Worm (Caenorhabditis elegans) whole organism, late embryonic: ENCODE data around the gene dhhc-13.

Experiments used
- F13H6.1 ChIP-seq: sonication (generic microtip); optimal IDR thresholded peaks from 2 replicates; lab custom pipeline; 2016; ENCODE audit warnings: missing genetic modification characterization, missing compliant biosample characterization
- T23F11.4 ChIP-seq: fragments of 200-800 bp; sonication (Bioruptor generic); optimal IDR thresholded peaks from 2 replicates; lab custom pipeline; 2018; ENCODE audit warnings: mild to moderate bottlenecking, missing genetic modification characterization, missing compliant biosample characterization
- ama-1 ChIP-seq: fragments of 150-350 bp; optimal IDR thresholded peaks from 2 replicates; lab custom pipeline; 2014
- ceh-14 ChIP-seq: sonication (generic microtip); optimal IDR thresholded peaks from 2 replicates; lab custom pipeline; 2016; ENCODE audit warnings: missing genotype, missing genetic modification characterization, missing compliant biosample characterization
- ceh-18 ChIP-seq: sonication (generic microtip); optimal IDR thresholded peaks from 2 replicates; lab custom pipeline; 2016; ENCODE audit warnings: missing genetic modification characterization, missing compliant biosample characterization
- ceh-24 ChIP-seq: sonication (generic microtip); optimal IDR thresholded peaks from 2 replicates; lab custom pipeline; 2016; ENCODE audit warnings: mild to moderate bottlenecking, missing genetic modification characterization, missing compliant biosample characterization
- ceh-30 ChIP-seq: fragments of 150-350 bp; optimal IDR thresholded peaks from 2 replicates; lab custom pipeline; 2014; ENCODE audit warnings: missing biosample characterization, missing genetic modification characterization
- ceh-34 ChIP-seq: sonication (generic microtip); optimal IDR thresholded peaks from 2 replicates; lab custom pipeline; 2016; ENCODE audit warnings: mild to moderate bottlenecking, missing genetic modification characterization, missing compliant biosample characterization
- ceh-45 ChIP-seq: fragments of 200-800 bp; sonication (Bioruptor generic); IDR thresholded peaks from 2 replicates; pipeline ENCODE4 v1.3.6; 2022; ENCODE audit warnings: missing genetic modification reagents, missing genetic modification characterization, missing compliant biosample characterization
- ceh-9 ChIP-seq: sonication (generic microtip); optimal IDR thresholded peaks from 2 replicates; lab custom pipeline; 2016; ENCODE audit warnings: mild to moderate bottlenecking, missing genetic modification characterization, inconsistent platforms, missing compliant biosample characterization
- elt-2 ChIP-seq: sonication (generic microtip); optimal IDR thresholded peaks from 2 replicates; lab custom pipeline; 2016; ENCODE audit warnings: missing genetic modification reagents, missing genetic modification characterization, missing compliant biosample characterization
- ets-4 ChIP-seq: sonication (generic microtip); optimal IDR thresholded peaks from 2 replicates; lab custom pipeline; 2016; ENCODE audit warnings: missing genetic modification characterization, missing compliant biosample characterization
- eyg-1 ChIP-seq: sonication (generic microtip); optimal IDR thresholded peaks from 2 replicates; lab custom pipeline; 2016; ENCODE audit warnings: missing genotype, missing genetic modification characterization, missing compliant biosample characterization
- hlh-15 ChIP-seq: sonication (generic microtip); optimal IDR thresholded peaks from 2 replicates; lab custom pipeline; 2016; ENCODE audit warnings: missing genetic modification characterization, missing compliant biosample characterization
- hlh-6 ChIP-seq: sonication (generic microtip); optimal IDR thresholded peaks from 2 replicates; lab custom pipeline; 2016; ENCODE audit warnings: missing genotype, missing genetic modification characterization, missing compliant biosample characterization
- hlh-8 ChIP-seq: sonication (generic microtip); optimal IDR thresholded peaks from 2 replicates; lab custom pipeline; 2016; ENCODE audit warnings: missing genotype, missing genetic modification characterization, missing compliant biosample characterization
- mec-3 ChIP-seq: sonication (generic microtip); optimal IDR thresholded peaks from 2 replicates; lab custom pipeline; 2016; ENCODE audit warnings: borderline replicate concordance, missing genetic modification characterization, missing compliant biosample characterization
- nhr-11 ChIP-seq: fragments of 150-350 bp; optimal IDR thresholded peaks from 2 replicates; lab custom pipeline; 2014; ENCODE audit warnings: missing biosample characterization, missing genetic modification characterization
- nhr-232 ChIP-seq: sonication (generic microtip); optimal IDR thresholded peaks from 2 replicates; lab custom pipeline; 2016; ENCODE audit warnings: missing genetic modification characterization, missing compliant biosample characterization
- ref-2 ChIP-seq: sonication (generic microtip); optimal IDR thresholded peaks from 2 replicates; lab custom pipeline; 2016; ENCODE audit warnings: missing genetic modification characterization, missing compliant biosample characterization
- syd-9 ChIP-seq: sonication (generic microtip); optimal IDR thresholded peaks from 2 replicates; lab custom pipeline; 2016; ENCODE audit warnings: mild to moderate bottlenecking, missing genetic modification characterization, moderate library complexity, missing compliant biosample characterization
- tbx-2 ChIP-seq: sonication (generic microtip); optimal IDR thresholded peaks from 2 replicates; lab custom pipeline; 2016; ENCODE audit warnings: missing genetic modification characterization, missing compliant biosample characterization
- unc-42 ChIP-seq: sonication (generic microtip); optimal IDR thresholded peaks from 2 replicates; lab custom pipeline; 2016; ENCODE audit warnings: missing genotype, missing genetic modification characterization, missing compliant biosample characterization
- zip-5 ChIP-seq: sonication (generic microtip); optimal IDR thresholded peaks from 2 replicates; lab custom pipeline; 2016; ENCODE audit warnings: missing genetic modification characterization, missing compliant biosample characterization

Gene dhhc-13

ce11 chrIV:5970526-5970925 is 53.4 kb downstream of the dhhc-13 start (continued):
- TF ChIP-seq ceh-9 (tag; lab: Kevin White, UChicago) (no peak), ceh-45 (no peak), zip-5 (tag; lab: Kevin White, UChicago) (no peak), elt-2 (no peak), nhr-11 (tag; lab: Kevin White, UChicago) (no peak), hlh-15 (tag; lab: Kevin White, UChicago) (no peak), tbx-2 (tag; lab: Kevin White, UChicago) (peak; percentile 23), T23F11.4 (GFP tag; lab: Kevin White, UChicago) (no peak), ceh-18 (no peak), hlh-8 (peak; percentile 47), ama-1 (no peak), eyg-1 (tag; lab: Kevin White, UChicago) (no peak), syd-9 (no peak), unc-42 (peak; percentile 39), ets-4 (tag; lab: Kevin White, UChicago) (no peak), hlh-6 (tag; lab: Kevin White, UChicago) (no peak), ceh-24 (no peak), mec-3 (tag; lab: Kevin White, UChicago) (no peak), ceh-14 (tag; lab: Kevin White, UChicago) (no peak), ceh-34 (peak; percentile 21), ceh-30 (tag; lab: Kevin White, UChicago) (no peak), ref-2 (no peak), nhr-232 (tag; lab: Kevin White, UChicago) (no peak), F13H6.1 (no peak)
